Fruit fly (Drosophila melanogaster) Kc167 (cell line): ENCODE data around the gene Cypl.

Experiments
- Myc ChIP-seq: fragments of >200 bp; optimal IDR thresholded peaks from 2 replicates; lab custom pipeline; 2017; ENCODE audit warnings: missing external identifiers
- Sin3A ChIP-seq: fragments of >200 bp; optimal IDR thresholded peaks from 2 replicates; lab custom pipeline; 2018; ENCODE audit warnings: missing external identifiers
- h ChIP-seq: fragments of >200 bp; optimal IDR thresholded peaks from 3 replicates; lab custom pipeline; 2018; ENCODE audit warnings: missing external identifiers
- insv ChIP-seq: fragments of >200 bp; optimal IDR thresholded peaks from 3 replicates; lab custom pipeline; 2018; ENCODE audit warnings: missing external identifiers
- psq ChIP-seq: fragments of >200 bp; optimal IDR thresholded peaks from 2 replicates; lab custom pipeline; 2017; ENCODE audit warnings: missing external identifiers
- ttk ChIP-seq: sonication (Bioruptor generic); optimal IDR thresholded peaks from 2 replicates; lab custom pipeline; 2017; ENCODE audit warnings: missing external identifiers

dm6 chr3L:565964-566627, 23.4 kb upstream of the Cypl start:
- no peak for TF ChIP-seq insv (lab: Kevin White, UChicago)
- no peak for TF ChIP-seq h
- no peak for TF ChIP-seq psq (lab: Kevin White, UChicago)
- no peak for TF ChIP-seq ttk (lab: Kevin White, UChicago)
- TF ChIP-seq Myc (lab: Kevin White, UChicago), result no peak
- TF ChIP-seq Sin3A (lab: Kevin White, UChicago), result no peak
